Fruit fly (Drosophila melanogaster) Kc167 (cell line): ENCODE data around the gene AOX2.

Source experiments
- Sin3A ChIP-seq: fragments of >200 bp; optimal IDR thresholded peaks from 2 replicates; lab custom pipeline; 2018; ENCODE audit warnings: missing external identifiers
- h ChIP-seq: fragments of >200 bp; optimal IDR thresholded peaks from 3 replicates; lab custom pipeline; 2018; ENCODE audit warnings: missing external identifiers
- psq ChIP-seq: fragments of >200 bp; optimal IDR thresholded peaks from 2 replicates; lab custom pipeline; 2017; ENCODE audit warnings: missing external identifiers
- ttk ChIP-seq: sonication (Bioruptor generic); optimal IDR thresholded peaks from 2 replicates; lab custom pipeline; 2017; ENCODE audit warnings: missing external identifiers

DNA sequence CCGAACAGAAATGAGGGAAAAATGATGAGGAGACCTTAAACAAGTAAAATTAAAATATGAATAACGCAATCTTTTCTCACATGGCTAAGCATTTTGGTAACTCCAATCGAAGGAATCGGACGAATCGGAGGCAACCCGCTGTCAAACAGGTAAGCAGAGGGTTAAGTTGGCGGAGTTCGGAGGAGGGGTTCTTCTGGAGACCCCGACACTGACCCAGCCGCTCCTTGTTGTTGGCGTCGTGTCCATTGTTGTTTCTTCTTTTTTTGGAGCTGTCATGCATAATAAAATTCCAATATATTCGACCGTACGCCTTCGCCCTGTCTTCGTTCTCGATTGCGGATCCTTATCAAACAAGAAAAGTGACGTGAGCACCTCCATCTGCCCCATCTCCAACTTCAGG lies 11.4 kb upstream of the AOX2 start:
- no peak for TF ChIP-seq Sin3A (lab: Kevin White, UChicago)
- no peak for TF ChIP-seq ttk
- no peak for TF ChIP-seq psq (lab: Kevin White, UChicago)
- no peak for TF ChIP-seq h (lab: Kevin White, UChicago)
